Worm (Caenorhabditis elegans): Measurements from ENCODE around the gene nlp-76.

The nlp-76 gene

ce11 chrX:12667804-12668511 lies 4.3 kb upstream of the nlp-76 start, which contains the start of gene nhr-17 (continued):
- TF ChIP-seq egrh-3 (GFP tag; IDR thresholded peaks at IDR 0.05) (no peak), dpff-1 (tag; optimal IDR thresholded peaks at IDR 0.05) (no peak), nhr-80 (tag; optimal IDR thresholded peaks at IDR 0.05) (peak; percentile 27), Y79H2A.3 (GFP tag; conservative IDR thresholded peaks at IDR 0.05) (no peak), attf-5 (GFP tag; optimal IDR thresholded peaks at IDR 0.05) (no peak), ztf-6 (GFP tag; IDR thresholded peaks at IDR 0.05) (no peak), egl-18 (GFP tag; IDR thresholded peaks at IDR 0.05) (no peak), ceh-40 (GFP tag; IDR thresholded peaks at IDR 0.05) (no peak), hsf-1 (GFP tag; IDR thresholded peaks at IDR 0.05) (peak; percentile 79), die-1 (tag; optimal IDR thresholded peaks at IDR 0.05) (no peak), atf-7 (tag; optimal IDR thresholded peaks at IDR 0.05) (no peak), D2030.7 (GFP tag; IDR thresholded peaks at IDR 0.05) (no peak), ztf-26 (tag; optimal IDR thresholded peaks at IDR 0.05) (peak; percentile 34), mcd-1 (GFP tag; IDR thresholded peaks at IDR 0.05) (no peak), zim-3 (tag; optimal IDR thresholded peaks at IDR 0.05) (no peak), unc-62 (GFP tag; optimal IDR thresholded peaks at IDR 0.05) (no peak), zfh-2 (GFP tag; conservative IDR thresholded peaks at IDR 0.05) (no peak), F23B12.7 (tag; optimal IDR thresholded peaks at IDR 0.05; ENCODE audit: insufficient read depth) (peak; percentile 14)

ce11 chrX:12665799-12666198 lies 2.1 kb upstream of the nlp-76 start:
- peak; percentile 71 for TF ChIP-seq ama-1 (optimal IDR thresholded peaks at IDR 0.05)
- TF ChIP-seq ama-1 (GFP tag; optimal IDR thresholded peaks at IDR 0.05): no peak
- no peak for TF ChIP-seq pbrm-1 (GFP tag; IDR thresholded peaks at IDR 0.05)

- TF ChIP-seq madf-8 (GFP tag; conservative IDR thresholded peaks at IDR 0.05) (no peak; the same call in 1 of the 2 replicates), Y79H2A.3 (GFP tag; conservative IDR thresholded peaks at IDR 0.05) (peak; percentile 30; the same call in 1 of the 2 replicates), F57A8.1 (GFP tag; optimal IDR thresholded peaks at IDR 0.05) (peak; percentile 79), ceh-40 (GFP tag; IDR thresholded peaks at IDR 0.05) (0 out of 2 replicates have a peak, but pooled peaks have one; percentile 47), aptf-3 (GFP tag; IDR thresholded peaks at IDR 0.05) (peak; percentile 98), die-1 (tag; optimal IDR thresholded peaks at IDR 0.05) (peak; percentile 95), F22D6.2 (tag; optimal IDR thresholded peaks at IDR 0.05) (peak; percentile 40), C17E4.6 (GFP tag; IDR thresholded peaks at IDR 0.05) (no peak; the same call in 1 of the 2 replicates), tbp1 (GFP tag; optimal IDR thresholded peaks at IDR 0.05) (peak; percentile 98), F55B11.4 (tag; optimal IDR thresholded peaks at IDR 0.05; ENCODE audit: borderline replicate concordance, insufficient read depth) (peak; percentile 5), him-1 (tag; optimal IDR thresholded peaks at IDR 0.05) (peak; percentile 96), lin-40 (tag; optimal IDR thresholded peaks at IDR 0.05) (peak; percentile 85), ztf-6 (GFP tag; IDR thresholded peaks at IDR 0.05) (peak; percentile 82), T26A5.8 (tag; optimal IDR thresholded peaks at IDR 0.05) (peak; percentile 88), sdz-38 (tag; optimal IDR thresholded peaks at IDR 0.05) (no peak), hlh-26 (GFP tag; conservative IDR thresholded peaks at IDR 0.05) (no peak), attf-3 (GFP tag; conservative IDR thresholded peaks at IDR 0.05) (no peak), hmg-20 (GFP tag; IDR thresholded peaks at IDR 0.05) (peak; percentile 83), nhr-179 (tag; optimal IDR thresholded peaks at IDR 0.05) (peak; percentile 81), mes-4 (tag; optimal IDR thresholded peaks at IDR 0.05) (peak; percentile 85), rcor-1 (GFP tag; IDR thresholded peaks at IDR 0.05) (peak; percentile 88), C06A6.2 (GFP tag; conservative IDR thresholded peaks at IDR 0.05) (peak; percentile 85), F37B4.10 (GFP tag; IDR thresholded peaks at IDR 0.05) (no peak), B0336.3 (GFP tag; IDR thresholded peaks at IDR 0.05) (peak; percentile 65), unc-62 (GFP tag; optimal IDR thresholded peaks at IDR 0.05) (no peak), ceh-91 (GFP tag; IDR thresholded peaks at IDR 0.05) (no peak; the same call in 1 of the 2 replicates), ztf-25 (GFP tag; IDR thresholded peaks at IDR 0.05) (peak; percentile 95), nhr-90 (tag; optimal IDR thresholded peaks at IDR 0.05) (peak; percentile 93), F39B2.1 (GFP tag; IDR thresholded peaks at IDR 0.05) (no peak), nhr-80 (tag; optimal IDR thresholded peaks at IDR 0.05) (peak; percentile 22), bed-1 (GFP tag; IDR thresholded peaks at IDR 0.05) (peak; percentile 79)
Measured at ce11 chrX:12664987-12665451, 1.3 kb upstream of the nlp-76 start.

All from whole organism, young adult.